Worm (Caenorhabditis elegans): ENCODE measurements around the gene C02B8.3.
A peak's percentile ranks its signal among the peaks of the same experiment; 100 is the strongest.

C02B8.3 gene

ce11 chrX:8173610-8174009 is 34.4 kb downstream of the C02B8.3 start, which contains the start of gene C17H11.1:
C17H11.1 (plus strand) TSS chrX:8173910.
- TF ChIP-seq Y56A3A.18 (GFP tag; IDR thresholded peaks at IDR 0.05) (no peak), nhr-179 (tag; optimal IDR thresholded peaks at IDR 0.05) (no peak), ztf-18 (tag; optimal IDR thresholded peaks at IDR 0.05) (no peak), F52B5.7 (tag; optimal IDR thresholded peaks at IDR 0.05) (no peak), ccch-3 (GFP tag; optimal IDR thresholded peaks at IDR 0.05) (no peak), atf-7 (tag; optimal IDR thresholded peaks at IDR 0.05) (no peak), him-1 (tag; optimal IDR thresholded peaks at IDR 0.05) (no peak), mel-28 (tag; optimal IDR thresholded peaks at IDR 0.05; ENCODE audit: borderline replicate concordance) (no peak), B0261.1 (tag; optimal IDR thresholded peaks at IDR 0.05) (no peak), attf-6 (GFP tag; IDR thresholded peaks at IDR 0.05) (no peak), tlf-1 (GFP tag; optimal IDR thresholded peaks at IDR 0.05) (no peak), pbrm-1 (GFP tag; IDR thresholded peaks at IDR 0.05) (no peak), C17E4.6 (GFP tag; IDR thresholded peaks at IDR 0.05) (no peak), akir-1 (GFP tag; optimal IDR thresholded peaks at IDR 0.05) (no peak), ekl-4 (GFP tag; IDR thresholded peaks at IDR 0.05) (no peak)

- TF ChIP-seq madf-3 (GFP tag; IDR thresholded peaks at IDR 0.05) (peak; percentile 60; the same call in 1 of the 2 replicates), B0019.2 (GFP tag; conservative IDR thresholded peaks at IDR 0.05) (peak; percentile 44; the same call in 1 of the 2 replicates), ceh-91 (GFP tag; IDR thresholded peaks at IDR 0.05) (peak; percentile 62; the same call in 1 of the 2 replicates), egl-18 (GFP tag; IDR thresholded peaks at IDR 0.05) (0 out of 2 replicates have a peak, but pooled peaks have one; percentile 9), egrh-3 (GFP tag; IDR thresholded peaks at IDR 0.05) (peak; percentile 94), nfyb-1 (GFP tag; IDR thresholded peaks at IDR 0.05) (peak; percentile 67), ceh-58 (GFP tag; IDR thresholded peaks at IDR 0.05) (0 out of 2 replicates have a peak, but pooled peaks have one; percentile 4), ekl-4 (GFP tag; IDR thresholded peaks at IDR 0.05) (peak; percentile 33; the same call in 1 of the 2 replicates), nhr-120 (GFP tag; IDR thresholded peaks at IDR 0.05) (peak; percentile 67; the same call in 1 of the 2 replicates), F33H1.4 (GFP tag; IDR thresholded peaks at IDR 0.05) (peak; percentile 31; the same call in 1 of the 2 replicates), zfh-2 (GFP tag; conservative IDR thresholded peaks at IDR 0.05) (peak; percentile 68), ztf-25 (GFP tag; IDR thresholded peaks at IDR 0.05) (0 out of 2 replicates have a peak, but pooled peaks have one; percentile 36)
These were observed 42.5 kb downstream of the C02B8.3 start, which contains the start of gene C17H11.4 for ce11 chrX:8181590-8182311. C17H11.4 (minus strand) TSS chrX:8181640.

ce11 chrX:8185037-8185436 is 45.8 kb downstream of the C02B8.3 start, which contains the start of gene C17H11.5:
C17H11.5 (minus strand) TSS chrX:8185137.
- TF ChIP-seq ceh-100 (GFP tag; IDR thresholded peaks at IDR 0.05) (no peak), madf-8 (GFP tag; conservative IDR thresholded peaks at IDR 0.05) (no peak), xnd-1 (tag; optimal IDR thresholded peaks at IDR 0.05) (no peak), nfya-1 (tag; optimal IDR thresholded peaks at IDR 0.05; ENCODE audit: borderline replicate concordance, insufficient read depth) (no peak), B0035.1 (tag; optimal IDR thresholded peaks at IDR 0.05) (no peak), ekl-4 (GFP tag; IDR thresholded peaks at IDR 0.05) (no peak), tbp1 (GFP tag; optimal IDR thresholded peaks at IDR 0.05) (no peak), chd-7 (tag; optimal IDR thresholded peaks at IDR 0.05) (no peak), akir-1 (GFP tag; optimal IDR thresholded peaks at IDR 0.05) (no peak), mxl-1 (tag; optimal IDR thresholded peaks at IDR 0.05) (no peak)

All from whole organism, young adult.